Worm (Caenorhabditis elegans) whole organism, L4/young adult: Measurements from ENCODE around the gene srd-43.

Experiments used
- W03F9.2 ChIP-seq: fragments of 150-350 bp; optimal IDR thresholded peaks from 2 replicates; lab custom pipeline; 2014; ENCODE audit warnings: missing biosample characterization, missing genetic modification characterization
- dao-5 ChIP-seq: sonication (generic microtip); optimal IDR thresholded peaks from 2 replicates; lab custom pipeline; 2016; ENCODE audit warnings: missing genotype, missing genetic modification characterization, moderate library complexity, missing compliant biosample characterization
- him-1 ChIP-seq: sonication (generic microtip); optimal IDR thresholded peaks from 2 replicates; lab custom pipeline; 2016; ENCODE audit warnings: missing genotype, missing genetic modification reagents, missing genetic modification characterization, missing compliant biosample characterization

ce11 chrX:13354672-13355407 lies 49.2 kb upstream of the srd-43 start:
- TF ChIP-seq him-1 (tag; lab: Kevin White, UChicago) (no peak), dao-5 (tag; lab: Kevin White, UChicago) (no peak), W03F9.2 (tag; lab: Kevin White, UChicago) (no peak)
